Fruit fly (Drosophila melanogaster) whole organism: ENCODE data around the gene CG10208.

ENCODE experiments used
- CG8478 ChIP-seq: fragments of >200 bp; optimal IDR thresholded peaks from 2 replicates; lab custom pipeline; 2018; ENCODE audit warnings: inconsistent platforms
- Dll ChIP-seq: fragments of >200 bp; optimal IDR thresholded peaks from 2 replicates; lab custom pipeline; 2017
- pan ChIP-seq: fragments of >200 bp; optimal IDR thresholded peaks from 2 replicates; lab custom pipeline; 2017
- usp ChIP-seq: fragments of >200 bp; optimal IDR thresholded peaks from 2 replicates; lab custom pipeline; 2017; ENCODE audit warnings: missing biosample characterization, missing genetic modification characterization, mixed read lengths

dm6 chr3R:23823678-23824077 is 49.8 kb upstream of the CG10208 start:
- TF ChIP-seq CG8478 (lab: Kevin White, UChicago) (no peak), usp (GFP tag; lab: Kevin White, UChicago) (no peak), Dll (lab: Kevin White, UChicago) (no peak), pan (lab: Kevin White, UChicago) (no peak)
